Fruit fly (Drosophila melanogaster): ENCODE measurements around the gene Osi7.

DNA sequence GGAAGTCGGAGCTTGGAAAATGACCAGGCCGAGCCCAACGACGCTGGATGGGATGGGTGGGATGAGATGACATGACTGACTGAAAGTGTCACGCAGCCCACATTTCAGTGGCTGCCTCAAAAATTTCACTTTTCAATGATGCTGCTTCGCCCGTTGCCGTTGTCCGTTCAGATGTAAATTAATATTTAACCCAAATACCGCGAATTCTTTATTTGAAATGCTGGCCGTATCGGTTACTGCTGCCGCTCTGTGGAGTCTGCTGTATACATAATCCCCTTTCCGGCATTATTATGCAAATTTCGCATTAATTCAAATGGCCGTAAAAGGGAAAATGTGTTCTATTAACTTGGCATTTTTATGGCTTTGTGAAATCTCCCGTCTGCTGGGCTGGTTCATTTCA, 18.5 kb upstream of the Osi7 start:
- TF ChIP-seq CG8478 (optimal IDR thresholded peaks at IDR 0.05) (no peak), CTCF (optimal IDR thresholded peaks at IDR 0.05) (no peak)
